Fruit fly (Drosophila melanogaster) whole organism, embryonic: Measurements from ENCODE around the gene spn-F.
A peak's percentile ranks its signal among the peaks of the same experiment; 100 is the strongest.

Source experiments
- Atf-2 ChIP-seq: fragments of 200-800 bp; sonication (Bioruptor generic); optimal IDR thresholded peaks from 2 replicates; lab custom pipeline; 2016; ENCODE audit warnings: missing biosample characterization, missing genetic modification characterization
- Blimp-1 ChIP-seq: fragments of 200-800 bp; sonication (Bioruptor generic); optimal IDR thresholded peaks from 3 replicates; lab custom pipeline; 2018; ENCODE audit warnings: missing biosample characterization, missing genetic modification characterization, mild to moderate bottlenecking, moderate library complexity, missing genetic modification reagents
- CG10366 ChIP-seq: fragments of 200-800 bp; sonication (Bioruptor generic); IDR thresholded peaks from 2 replicates; pipeline ENCODE4 v1.3.6; 2022; ENCODE audit warnings: missing biosample characterization, missing genetic modification characterization
- CG10654 ChIP-seq: fragments of 200-800 bp; sonication (Bioruptor generic); optimal IDR thresholded peaks from 2 replicates; lab custom pipeline; 2016; ENCODE audit warnings: missing biosample characterization, missing genetic modification characterization
- CG1832 ChIP-seq: fragments of 200-800 bp; sonication (Bioruptor generic); optimal IDR thresholded peaks from 2 replicates; lab custom pipeline; 2017; ENCODE audit warnings: missing biosample characterization, mild to moderate bottlenecking, missing genetic modification characterization, inconsistent platforms
- CG18619 ChIP-seq: fragments of 200-800 bp; sonication (Bioruptor generic); optimal IDR thresholded peaks from 3 replicates; lab custom pipeline; 2017; ENCODE audit warnings: missing biosample characterization, mild to moderate bottlenecking, missing genetic modification characterization
- CG18764 ChIP-seq: fragments of 200-800 bp; sonication (Bioruptor generic); optimal IDR thresholded peaks from 3 replicates; lab custom pipeline; 2016; ENCODE audit warnings: missing biosample characterization, missing genetic modification characterization
- CG2129 ChIP-seq: fragments of 200-800 bp; sonication (Bioruptor generic); IDR thresholded peaks from 2 replicates; pipeline ENCODE4 v1.3.6; 2022; ENCODE audit warnings: missing biosample characterization, missing genetic modification characterization; ENCODE audit not compliant: partially characterized antibody
- CG30020 ChIP-seq: fragments of 200-800 bp; optimal IDR thresholded peaks from 2 replicates; lab custom pipeline; 2019; ENCODE audit warnings: missing biosample characterization, mild to moderate bottlenecking, missing genetic modification characterization, moderate library complexity
- CG30403 ChIP-seq: fragments of 200-800 bp; sonication (Bioruptor generic); optimal IDR thresholded peaks from 3 replicates; lab custom pipeline; 2016; ENCODE audit warnings: missing biosample characterization, missing genetic modification characterization
- CG3281 ChIP-seq: fragments of 200-800 bp; sonication (Bioruptor generic); optimal IDR thresholded peaks from 3 replicates; lab custom pipeline; 2017; ENCODE audit warnings: missing biosample characterization, mild to moderate bottlenecking, missing genetic modification characterization
- CG3407 ChIP-seq: fragments of 200-800 bp; sonication (Bioruptor generic); optimal IDR thresholded peaks from 2 replicates; lab custom pipeline; 2018; ENCODE audit warnings: missing biosample characterization, mild to moderate bottlenecking, missing genetic modification characterization
- CG4707 ChIP-seq: fragments of 200-800 bp; sonication (Bioruptor generic); optimal IDR thresholded peaks from 2 replicates; lab custom pipeline; 2018; ENCODE audit warnings: missing biosample characterization, mild to moderate bottlenecking, missing genetic modification characterization, moderate library complexity
- CG5245 ChIP-seq: fragments of 200-800 bp; sonication (Bioruptor generic); optimal IDR thresholded peaks from 3 replicates; lab custom pipeline; 2016; ENCODE audit warnings: missing biosample characterization, missing genetic modification characterization
- CG6689 ChIP-seq: fragments of 200-800 bp; sonication (Bioruptor generic); IDR thresholded peaks from 2 replicates; pipeline ENCODE4 v1.3.6; 2022; ENCODE audit warnings: missing biosample characterization, missing genetic modification characterization
- CG8944 ChIP-seq: fragments of 200-800 bp; sonication (Bioruptor generic); optimal IDR thresholded peaks from 3 replicates; lab custom pipeline; 2016; ENCODE audit warnings: missing biosample characterization, missing genetic modification characterization
- CG9215 ChIP-seq: fragments of 200-800 bp; sonication (Bioruptor generic); IDR thresholded peaks from 2 replicates; pipeline ENCODE4 v1.3.6; 2022; ENCODE audit warnings: missing biosample characterization, missing genetic modification characterization
- CG9817 ChIP-seq: fragments of 200-800 bp; sonication (Bioruptor generic); optimal IDR thresholded peaks from 2 replicates; lab custom pipeline; 2018; ENCODE audit warnings: missing biosample characterization, mild to moderate bottlenecking, missing genetic modification characterization, moderate library complexity
- HLH4C ChIP-seq: fragments of 200-800 bp; sonication (Bioruptor generic); IDR thresholded peaks from 3 replicates; pipeline ENCODE4 v1.3.6; 2022; ENCODE audit warnings: missing biosample characterization, missing genetic modification characterization; ENCODE audit not compliant: partially characterized antibody
- Hr3 ChIP-seq: fragments of 200-800 bp; sonication (Bioruptor generic); optimal IDR thresholded peaks from 3 replicates; lab custom pipeline; 2016; ENCODE audit warnings: missing biosample characterization, missing genetic modification characterization
- Jarid2 ChIP-seq: fragments of 200-800 bp; sonication (Bioruptor generic); optimal IDR thresholded peaks from 3 replicates; lab custom pipeline; 2017; ENCODE audit warnings: mild to moderate bottlenecking, missing biosample characterization, missing genetic modification reagents, missing genetic modification characterization
- Mrtf ChIP-seq: fragments of 200-800 bp; sonication (Bioruptor generic); IDR thresholded peaks from 3 replicates; pipeline ENCODE4 v1.3.6; 2022; ENCODE audit warnings: missing biosample characterization, missing genetic modification characterization
- Neu2 ChIP-seq: fragments of 200-800 bp; sonication (Bioruptor generic); optimal IDR thresholded peaks from 3 replicates; lab custom pipeline; 2016; ENCODE audit warnings: missing biosample characterization, missing genetic modification characterization, borderline replicate concordance
- NfI ChIP-seq: fragments of 200-800 bp; sonication (Bioruptor generic); optimal IDR thresholded peaks from 3 replicates; lab custom pipeline; 2018; ENCODE audit warnings: missing biosample characterization, mild to moderate bottlenecking, missing genetic modification characterization, moderate library complexity
- Oaz ChIP-seq: fragments of 200-800 bp; sonication (Bioruptor generic); IDR thresholded peaks from 2 replicates; pipeline ENCODE4 v1.3.6; 2022; ENCODE audit warnings: missing biosample characterization, missing genetic modification characterization
- Oli ChIP-seq: fragments of 200-800 bp; sonication (Bioruptor generic); optimal IDR thresholded peaks from 2 replicates; lab custom pipeline; 2018; ENCODE audit warnings: missing biosample characterization, mild to moderate bottlenecking, missing genetic modification characterization, moderate library complexity
- Poxn ChIP-seq: fragments of 200-800 bp; sonication (Bioruptor generic); IDR thresholded peaks from 2 replicates; pipeline ENCODE4 v1.3.6; 2022; ENCODE audit warnings: missing biosample characterization, missing genetic modification characterization
- Trl ChIP-seq, 3 experiments: fragments of >200 bp in 2 of 3; fragments of 200-800 bp in 1 of 3; sonication (Bioruptor generic) in 1 of 3; optimal IDR thresholded peaks; 2 replicates in 1 of 3; 3 replicates in 2 of 3; lab custom pipeline; 2016 to 2017; ENCODE audit warnings: missing biosample characterization in 1 of 3, missing genetic modification characterization in 1 of 3
- Vsx1 ChIP-seq: fragments of 200-800 bp; sonication (Bioruptor generic); optimal IDR thresholded peaks from 2 replicates; lab custom pipeline; 2017; ENCODE audit warnings: missing biosample characterization, mild to moderate bottlenecking, missing genetic modification characterization, missing genetic modification reagents
- abd-A ChIP-seq: fragments of 200-800 bp; sonication (Bioruptor generic); optimal IDR thresholded peaks from 3 replicates; lab custom pipeline; 2019; ENCODE audit warnings: missing biosample characterization, mild to moderate bottlenecking, missing genetic modification characterization, moderate library complexity
- al ChIP-seq: fragments of 200-800 bp; sonication (Bioruptor generic); IDR thresholded peaks from 2 replicates; pipeline ENCODE4 v1.3.6; 2022; ENCODE audit warnings: missing biosample characterization, missing genetic modification characterization
- ap ChIP-seq: fragments of 200-800 bp; sonication (Bioruptor generic); IDR thresholded peaks from 2 replicates; pipeline ENCODE4 v1.3.6; 2022; ENCODE audit warnings: missing biosample characterization, missing genetic modification characterization
- ash1 ChIP-seq: fragments of 200-800 bp; sonication (Bioruptor generic); optimal IDR thresholded peaks from 2 replicates; lab custom pipeline; 2018; ENCODE audit warnings: missing biosample characterization, mild to moderate bottlenecking, missing genetic modification characterization
- bsh ChIP-seq, 2 experiments: fragments of 200-800 bp; sonication (Bioruptor generic); optimal IDR thresholded peaks; 2 replicates each; lab custom pipeline; 2017 to 2018; ENCODE audit warnings: mild to moderate bottlenecking in 2 of 2, missing biosample characterization in 2 of 2, missing genetic modification characterization in 2 of 2, moderate library complexity in 1 of 2
- ems ChIP-seq: fragments of 200-800 bp; sonication (Bioruptor generic); optimal IDR thresholded peaks from 3 replicates; lab custom pipeline; 2016; ENCODE audit warnings: missing biosample characterization, missing genetic modification characterization
- gem ChIP-seq: fragments of 200-800 bp; sonication (Bioruptor generic); optimal IDR thresholded peaks from 2 replicates; lab custom pipeline; 2019; ENCODE audit warnings: missing biosample characterization, mild to moderate bottlenecking, missing genetic modification characterization, moderate library complexity
- ham ChIP-seq: fragments of 200-800 bp; sonication (Bioruptor generic); IDR thresholded peaks from 2 replicates; pipeline ENCODE4 v1.3.6; 2022; ENCODE audit warnings: missing biosample characterization, missing genetic modification characterization
- hb ChIP-seq: fragments of 200-800 bp; sonication (Bioruptor generic); IDR thresholded peaks from 3 replicates; pipeline ENCODE4 v1.3.6; 2022; ENCODE audit warnings: missing biosample characterization, missing genetic modification characterization; ENCODE audit not compliant: partially characterized antibody
- lola ChIP-seq, 3 experiments: fragments of >200 bp in 2 of 3; fragments of 200-800 bp in 1 of 3; sonication (Bioruptor generic) in 1 of 3; optimal IDR thresholded peaks; 2 replicates each; lab custom pipeline; 2017 to 2019; ENCODE audit warnings: missing biosample characterization in 3 of 3, missing genetic modification characterization in 3 of 3, mild to moderate bottlenecking in 1 of 3, moderate library complexity in 1 of 3
- prd ChIP-seq, 3 experiments: fragments of >200 bp in 2 of 3; fragments of 200-800 bp in 1 of 3; sonication (Bioruptor generic) in 1 of 3; optimal IDR thresholded peaks in 2 of 3; IDR thresholded peaks in 1 of 3; 2 replicates in 2 of 3; 3 replicates in 1 of 3; pipeline versions ENCODE4 v1.3.6 to Lab custom; 2017 to 2022; ENCODE audit warnings: missing biosample characterization in 1 of 3, missing genetic modification characterization in 1 of 3
- repo ChIP-seq: fragments of 200-800 bp; sonication (Bioruptor generic); optimal IDR thresholded peaks from 2 replicates; lab custom pipeline; 2016; ENCODE audit warnings: missing biosample characterization, missing genetic modification characterization
- seq ChIP-seq: fragments of 200-800 bp; sonication (Bioruptor generic); IDR thresholded peaks from 2 replicates; pipeline ENCODE4 v1.3.6; 2022; ENCODE audit warnings: missing biosample characterization, missing genetic modification characterization
- shn ChIP-seq: fragments of 200-800 bp; sonication (Bioruptor generic); optimal IDR thresholded peaks from 3 replicates; lab custom pipeline; 2016; ENCODE audit warnings: missing biosample characterization, missing genetic modification characterization
- sisA ChIP-seq: fragments of 200-800 bp; sonication (Bioruptor generic); IDR thresholded peaks from 2 replicates; pipeline ENCODE4 v1.3.6; 2022; ENCODE audit warnings: missing biosample characterization, missing genetic modification characterization
- tgo ChIP-seq: fragments of 200-800 bp; sonication (Bioruptor generic); IDR thresholded peaks from 3 replicates; pipeline ENCODE4 v1.3.6; 2022; ENCODE audit warnings: missing biosample characterization, missing genetic modification characterization
- tio ChIP-seq: fragments of 200-800 bp; sonication (Bioruptor generic); optimal IDR thresholded peaks from 2 replicates; lab custom pipeline; 2017; ENCODE audit warnings: missing biosample characterization, missing genetic modification characterization, inconsistent platforms
- yki ChIP-seq: fragments of >200 bp; optimal IDR thresholded peaks from 3 replicates; lab custom pipeline; 2018
- zfh2 ChIP-seq: fragments of 200-800 bp; sonication (Bioruptor generic); optimal IDR thresholded peaks from 2 replicates; lab custom pipeline; 2016; ENCODE audit warnings: missing biosample characterization, missing genetic modification characterization

The spn-F gene

dm6 chr3R:31252093-31252962, 2.6 kb upstream of the spn-F start, which contains the start of the genes qless and mRpL32 (continued):
- TF ChIP-seq CG30020 (peak; percentile 15), NfI (GFP tag; lab: Kevin White, UChicago) (peak; percentile 35), CG30403 (GFP tag; lab: Kevin White, UChicago) (peak; percentile 72), gem (peak; percentile 72), CG3407 (no peak), CG6689 (peak; percentile 88), Oaz (GFP tag; lab: Robert Waterston, UW) (no peak), al (GFP tag; lab: Robert Waterston, UW) (peak; percentile 85), CG10654 (GFP tag; lab: Kevin White, UChicago) (peak; percentile 72), CG3281 (GFP tag; lab: Kevin White, UChicago) (peak; percentile 42), ems (GFP tag; lab: Kevin White, UChicago) (peak; percentile 64), tgo (GFP tag; lab: Robert Waterston, UW) (peak; percentile 89), zfh2 (GFP tag; lab: Kevin White, UChicago) (peak; percentile 69), ash1 (GFP tag; lab: Kevin White, UChicago) (no peak), bsh (GFP tag; optimal IDR thresholded peaks at IDR 0.05; lab: Kevin White, UChicago) (peak in 1 of 2 experiments; percentile 29), CG8944 (GFP tag; lab: Kevin White, UChicago) (peak; percentile 72), CG5245 (GFP tag; lab: Kevin White, UChicago) (peak; percentile 70), HLH4C (GFP tag; lab: Robert Waterston, UW) (peak; percentile 66), Poxn (GFP tag; lab: Robert Waterston, UW) (no peak), Blimp-1 (GFP tag; lab: Kevin White, UChicago) (peak; percentile 55), ap (GFP tag; lab: Robert Waterston, UW) (no peak), CG4707 (GFP tag; lab: Kevin White, UChicago) (no peak), hb (GFP tag; lab: Robert Waterston, UW) (no peak), yki (lab: Kevin White, UChicago) (no peak), shn (GFP tag; lab: Kevin White, UChicago) (peak; percentile 48), tio (no peak), Hr3 (no peak), Neu2 (GFP tag; lab: Kevin White, UChicago) (peak; percentile 9), CG2129 (GFP tag; lab: Robert Waterston, UW) (peak; percentile 61; the same call in 1 of the 2 replicates), abd-A (no peak), CG18764 (GFP tag; lab: Kevin White, UChicago) (peak; percentile 79), Jarid2 (GFP tag; lab: Kevin White, UChicago) (no peak), lola (GFP tag; optimal IDR thresholded peaks at IDR 0.05; lab: Kevin White, UChicago) (peak in 1 of 3 experiments; percentile 34), prd (optimal IDR thresholded peaks at IDR 0.05; lab: Kevin White, UChicago) (no peak), prd (GFP tag; IDR thresholded peaks at IDR 0.05; lab: Robert Waterston, UW) (peak; percentile 94), CG10366 (GFP tag; lab: Robert Waterston, UW) (peak; percentile 60), CG9215 (GFP tag; lab: Robert Waterston, UW) (peak; percentile 74), Trl (optimal IDR thresholded peaks at IDR 0.05; lab: Kevin White, UChicago) (no peak), Trl (GFP tag; optimal IDR thresholded peaks at IDR 0.05; lab: Kevin White, UChicago) (peak; percentile 77), ham (no peak), repo (GFP tag; lab: Kevin White, UChicago) (peak; percentile 48), CG9817 (tag; lab: Kevin White, UChicago) (peak; percentile 33), CG18619 (GFP tag; lab: Kevin White, UChicago) (no peak), Mrtf (GFP tag; lab: Robert Waterston, UW) (peak; percentile 53; the same call in 1 of the 3 replicates), Atf-2 (GFP tag; lab: Kevin White, UChicago) (peak; percentile 25), Oli (tag; lab: Kevin White, UChicago) (no peak), sisA (GFP tag; lab: Robert Waterston, UW) (peak; percentile 59), seq (no peak), Vsx1 (GFP tag; lab: Kevin White, UChicago) (no peak), CG1832 (GFP tag; lab: Kevin White, UChicago) (no peak)
